Worm (Caenorhabditis elegans) whole organism, L4 larva: ENCODE results near the gene K09C4.1.

Source experiments
- D1046.2 ChIP-seq: fragments of 200-800 bp; sonication (Bioruptor generic); IDR thresholded peaks from 2 replicates; pipeline ENCODE4 v1.3.6; 2022; ENCODE audit warnings: missing genetic modification characterization, missing compliant biosample characterization
- F10B5.3 ChIP-seq: sonication (generic microtip); optimal IDR thresholded peaks from 2 replicates; lab custom pipeline; 2016; ENCODE audit warnings: mild to moderate bottlenecking, missing genetic modification characterization, missing compliant biosample characterization
- F26F4.8 ChIP-seq: fragments of 200-800 bp; sonication (Bioruptor generic); conservative IDR thresholded peaks from 2 replicates; pipeline ENCODE4 v1.3.6; 2022; ENCODE audit warnings: missing genetic modification characterization, missing compliant biosample characterization
- F49E8.2 ChIP-seq: sonication (generic microtip); optimal IDR thresholded peaks from 2 replicates; lab custom pipeline; 2016; ENCODE audit warnings: missing compliant biosample characterization, mild to moderate bottlenecking, missing genetic modification characterization, borderline replicate concordance
- R02D3.7 ChIP-seq: fragments of 150-350 bp; sonication (generic microtip); optimal IDR thresholded peaks from 3 replicates; lab custom pipeline; 2014; ENCODE audit warnings: missing biosample characterization, missing genetic modification characterization
- T20F7.1 ChIP-seq: fragments of 200-800 bp; sonication (Bioruptor generic); optimal IDR thresholded peaks from 2 replicates; lab custom pipeline; 2018; ENCODE audit warnings: mild to moderate bottlenecking, missing genetic modification characterization, missing compliant biosample characterization
- T26A8.4 ChIP-seq: fragments of 200-800 bp; sonication (Bioruptor generic); IDR thresholded peaks from 2 replicates; pipeline ENCODE4 v1.3.6; 2022; ENCODE audit warnings: missing genetic modification characterization, missing compliant biosample characterization
- Y105C5A.15 ChIP-seq: fragments of 200-800 bp; sonication (Bioruptor generic); IDR thresholded peaks from 2 replicates; pipeline ENCODE4 v1.3.6; 2022; ENCODE audit warnings: missing genetic modification characterization, missing compliant biosample characterization
- arid-1 ChIP-seq: fragments of 200-800 bp; sonication (Bioruptor generic); conservative IDR thresholded peaks from 2 replicates; pipeline ENCODE4 v1.3.6; 2022; ENCODE audit warnings: missing genetic modification reagents, missing genetic modification characterization, missing compliant biosample characterization
- ceh-28 ChIP-seq: fragments of 150-350 bp; optimal IDR thresholded peaks from 2 replicates; lab custom pipeline; 2014; ENCODE audit warnings: missing biosample characterization, missing genetic modification reagents, missing genetic modification characterization
- ceh-62 ChIP-seq: sonication (generic microtip); optimal IDR thresholded peaks from 2 replicates; lab custom pipeline; 2017; ENCODE audit warnings: missing biosample characterization, missing genetic modification characterization
- ces-1 ChIP-seq: fragments of 150-350 bp; sonication (generic microtip); optimal IDR thresholded peaks from 4 replicates; lab custom pipeline; 2014; ENCODE audit warnings: missing biosample characterization, missing genetic modification reagents, missing genetic modification characterization
- ctbp-1 ChIP-seq: fragments of 200-800 bp; sonication (Bioruptor generic); IDR thresholded peaks from 2 replicates; pipeline ENCODE4 v1.3.6; 2022; ENCODE audit warnings: missing genetic modification reagents, missing genetic modification characterization, missing compliant biosample characterization
- daf-19 ChIP-seq: fragments of 200-800 bp; sonication (Bioruptor generic); conservative IDR thresholded peaks from 2 replicates; pipeline ENCODE4 v1.3.6; 2022; ENCODE audit warnings: missing genetic modification characterization, missing compliant biosample characterization
- dmd-6 ChIP-seq: fragments of 200-800 bp; sonication (Bioruptor generic); IDR thresholded peaks from 2 replicates; pipeline ENCODE4 v1.3.6; 2022; ENCODE audit warnings: missing genetic modification reagents, missing genetic modification characterization, missing compliant biosample characterization
- duxl-1 ChIP-seq: sonication (generic microtip); optimal IDR thresholded peaks from 2 replicates; lab custom pipeline; 2016; ENCODE audit warnings: mild to moderate bottlenecking, missing genetic modification characterization, moderate library complexity, missing compliant biosample characterization; ENCODE audit not compliant: poor library complexity
- egl-43 ChIP-seq: fragments of 200-800 bp; sonication (Bioruptor generic); IDR thresholded peaks from 2 replicates; pipeline ENCODE4 v1.3.6; 2022; ENCODE audit warnings: missing genetic modification reagents, missing genetic modification characterization, missing compliant biosample characterization
- fkh-10 ChIP-seq: fragments of 150-350 bp; optimal IDR thresholded peaks from 2 replicates; lab custom pipeline; 2014; ENCODE audit warnings: missing biosample characterization, missing genetic modification reagents, missing genetic modification characterization
- fos-1 ChIP-seq: fragments of 150-350 bp; optimal IDR thresholded peaks from 2 replicates; lab custom pipeline; 2014; ENCODE audit warnings: missing biosample characterization, missing genetic modification characterization
- gei-8 ChIP-seq: fragments of 200-800 bp; sonication (Bioruptor generic); optimal IDR thresholded peaks from 2 replicates; lab custom pipeline; 2018; ENCODE audit warnings: mild to moderate bottlenecking, missing genetic modification characterization, missing compliant biosample characterization
- hif-1 ChIP-seq, 2 experiments: sonication (generic microtip); optimal IDR thresholded peaks; 2 replicates each; lab custom pipeline; 2016 to 2017; ENCODE audit warnings: missing compliant biosample characterization in 2 of 2, missing genetic modification characterization in 2 of 2, missing genetic modification reagents in 2 of 2, missing genotype in 2 of 2, mild to moderate bottlenecking in 1 of 2
- hlh-11 ChIP-seq: fragments of 200-800 bp; sonication (Bioruptor generic); optimal IDR thresholded peaks from 2 replicates; lab custom pipeline; 2018; ENCODE audit warnings: mild to moderate bottlenecking, missing genetic modification characterization, missing compliant biosample characterization
- hmg-1.1 ChIP-seq: fragments of 200-800 bp; sonication (Bioruptor generic); IDR thresholded peaks from 2 replicates; pipeline ENCODE4 v1.3.6; 2022; ENCODE audit warnings: missing genetic modification reagents, missing genetic modification characterization, missing compliant biosample characterization
- lim-7 ChIP-seq: fragments of 200-800 bp; sonication (Bioruptor generic); IDR thresholded peaks from 2 replicates; pipeline ENCODE4 v1.3.6; 2022; ENCODE audit warnings: missing genetic modification characterization, missing compliant biosample characterization
- lin-1 ChIP-seq: fragments of 200-800 bp; sonication (Bioruptor generic); IDR thresholded peaks from 2 replicates; pipeline ENCODE4 v1.3.6; 2022; ENCODE audit warnings: missing genetic modification reagents, missing genetic modification characterization, missing compliant biosample characterization
- lin-13 ChIP-seq: fragments of 150-350 bp; optimal IDR thresholded peaks from 2 replicates; lab custom pipeline; 2014; ENCODE audit warnings: missing biosample characterization, missing genetic modification reagents, missing genetic modification characterization
- lin-15B ChIP-seq: fragments of 150-350 bp; sonication (generic microtip); optimal IDR thresholded peaks from 3 replicates; lab custom pipeline; 2014; ENCODE audit warnings: missing biosample characterization, missing genetic modification characterization
- lsy-2 ChIP-seq, 2 experiments: fragments of 150-350 bp in 1 of 2; sonication (generic microtip) in 1 of 2; optimal IDR thresholded peaks; 2 replicates each; lab custom pipeline; 2014 to 2017; ENCODE audit warnings: missing biosample characterization in 2 of 2, missing genetic modification characterization in 2 of 2
- madf-5 ChIP-seq, 2 experiments: fragments of 200-800 bp; sonication (Bioruptor generic); IDR thresholded peaks; 2 replicates each; pipeline ENCODE4 v1.3.6; 2022; ENCODE audit warnings: missing compliant biosample characterization in 2 of 2, missing genetic modification characterization in 2 of 2
- mdl-1 ChIP-seq, 2 experiments: fragments of 150-350 bp in 1 of 2; sonication (generic microtip) in 1 of 2; optimal IDR thresholded peaks; 2 replicates each; lab custom pipeline; 2014 to 2017; ENCODE audit warnings: missing biosample characterization in 2 of 2, missing genetic modification characterization in 2 of 2
- mes-2 ChIP-seq: sonication (generic microtip); optimal IDR thresholded peaks from 2 replicates; lab custom pipeline; 2016; ENCODE audit warnings: missing genotype, mild to moderate bottlenecking, missing genetic modification characterization, missing compliant biosample characterization; ENCODE audit not compliant: poor library complexity, severe bottlenecking
- mxl-2 ChIP-seq: fragments of 200-800 bp; sonication (Bioruptor generic); conservative IDR thresholded peaks from 2 replicates; pipeline ENCODE4 v1.3.6; 2022; ENCODE audit warnings: missing genetic modification reagents, missing genetic modification characterization, missing compliant biosample characterization
- mxl-3 ChIP-seq: fragments of 200-800 bp; sonication (Bioruptor generic); optimal IDR thresholded peaks from 2 replicates; lab custom pipeline; 2018; ENCODE audit warnings: mild to moderate bottlenecking, missing genetic modification characterization, missing compliant biosample characterization
- nhr-102 ChIP-seq: sonication (generic microtip); optimal IDR thresholded peaks from 2 replicates; lab custom pipeline; 2016; ENCODE audit warnings: mild to moderate bottlenecking, missing genetic modification characterization, moderate library complexity, missing compliant biosample characterization
- nhr-11 ChIP-seq: fragments of 150-350 bp; optimal IDR thresholded peaks from 2 replicates; lab custom pipeline; 2014; ENCODE audit warnings: missing biosample characterization, missing genetic modification characterization
- nhr-111 ChIP-seq: fragments of 200-800 bp; sonication (Bioruptor generic); optimal IDR thresholded peaks from 2 replicates; lab custom pipeline; 2018; ENCODE audit warnings: mild to moderate bottlenecking, missing genetic modification characterization, missing compliant biosample characterization
- nhr-25 ChIP-seq: sonication (generic microtip); optimal IDR thresholded peaks from 2 replicates; lab custom pipeline; 2017; ENCODE audit warnings: missing genetic modification characterization, mild to moderate bottlenecking, missing compliant biosample characterization, antibody characterized with exemption, moderate library complexity, borderline replicate concordance; ENCODE audit not compliant: insufficient read depth
- nhr-42 ChIP-seq: fragments of 200-800 bp; sonication (Bioruptor generic); IDR thresholded peaks from 2 replicates; pipeline ENCODE4 v1.3.6; 2022; ENCODE audit warnings: missing genetic modification characterization, missing compliant biosample characterization
- nhr-48 ChIP-seq: sonication (generic microtip); optimal IDR thresholded peaks from 2 replicates; lab custom pipeline; 2016; ENCODE audit warnings: mild to moderate bottlenecking, missing genetic modification characterization, missing compliant biosample characterization
- nhr-76 ChIP-seq: fragments of 150-350 bp; optimal IDR thresholded peaks from 2 replicates; lab custom pipeline; 2014; ENCODE audit warnings: missing biosample characterization, missing genetic modification characterization
- php-3 ChIP-seq: fragments of 200-800 bp; sonication (Bioruptor generic); IDR thresholded peaks from 2 replicates; pipeline ENCODE4 v1.3.6; 2022; ENCODE audit warnings: missing genetic modification reagents, missing genetic modification characterization, missing compliant biosample characterization
- rbr-2 ChIP-seq: sonication (generic microtip); optimal IDR thresholded peaks from 2 replicates; lab custom pipeline; 2016; ENCODE audit warnings: missing genotype, missing genetic modification characterization, missing compliant biosample characterization
- sdz-12 ChIP-seq: fragments of 200-800 bp; sonication (Bioruptor generic); optimal IDR thresholded peaks from 2 replicates; lab custom pipeline; 2018; ENCODE audit warnings: mild to moderate bottlenecking, missing genetic modification characterization, missing compliant biosample characterization
- snpc-1.2 ChIP-seq: fragments of 200-800 bp; sonication (Bioruptor generic); IDR thresholded peaks from 2 replicates; pipeline ENCODE4 v1.3.6; 2022; ENCODE audit warnings: missing genetic modification reagents, missing genetic modification characterization, missing compliant biosample characterization
- spr-3 ChIP-seq: fragments of 200-800 bp; sonication (Bioruptor generic); optimal IDR thresholded peaks from 2 replicates; lab custom pipeline; 2018; ENCODE audit warnings: mild to moderate bottlenecking, missing genetic modification characterization, missing compliant biosample characterization
- tra-1 ChIP-seq: fragments of 200-800 bp; sonication (Bioruptor generic); IDR thresholded peaks from 2 replicates; pipeline ENCODE4 v1.3.6; 2022; ENCODE audit warnings: missing genetic modification reagents, missing genetic modification characterization, missing compliant biosample characterization
- unc-62 ChIP-seq, 3 experiments: fragments of 150-350 bp in 1 of 3; sonication (generic microtip); optimal IDR thresholded peaks in 2 of 3; peaks in 1 of 3; 1 replicate in 1 of 3; 2 replicates in 2 of 3; lab custom pipeline; 2014 to 2017; ENCODE audit warnings: missing biosample characterization in 3 of 3, missing genetic modification characterization in 3 of 3, missing genetic modification reagents in 3 of 3, missing genotype in 1 of 3
- ztf-11 ChIP-seq: fragments of 150-350 bp; optimal IDR thresholded peaks from 2 replicates; lab custom pipeline; 2014; ENCODE audit warnings: missing biosample characterization, missing genetic modification characterization
- ztf-7 ChIP-seq: fragments of 150-350 bp; optimal IDR thresholded peaks from 2 replicates; lab custom pipeline; 2014; ENCODE audit warnings: missing biosample characterization, missing genetic modification characterization

The K09C4.1 gene

DNA sequence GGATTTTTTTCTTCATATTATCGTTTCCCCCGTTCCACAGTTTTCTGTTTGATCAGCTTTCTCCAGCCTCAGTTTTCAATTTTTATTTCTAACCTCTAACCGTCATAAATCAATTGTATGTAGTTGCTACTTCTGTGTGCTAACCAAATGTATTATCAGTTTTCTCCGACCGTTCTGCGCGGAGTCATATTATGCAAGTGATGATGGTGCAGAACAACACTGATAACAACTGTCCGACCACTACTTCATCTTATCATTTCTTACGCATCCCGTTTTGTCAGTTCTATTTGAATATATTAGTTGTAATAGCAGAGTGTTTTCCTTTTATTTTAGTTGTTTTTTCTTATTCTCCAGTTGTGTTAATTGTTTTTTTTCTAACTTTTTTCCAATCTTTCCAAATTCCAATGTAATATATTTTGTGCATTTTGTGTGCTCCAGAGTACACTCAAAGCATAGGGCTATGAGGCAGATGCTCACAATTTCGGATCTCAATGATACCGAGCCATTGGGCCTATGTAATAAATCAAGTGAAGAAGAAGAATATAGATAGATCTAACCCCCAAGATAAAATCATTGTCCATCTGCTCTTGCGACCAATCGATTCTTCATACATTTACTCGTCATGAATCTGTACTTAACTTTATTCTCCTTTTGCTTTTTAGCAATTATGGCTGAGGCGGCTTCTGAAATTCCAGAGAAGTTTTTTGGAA lies 41.7 kb upstream of the K09C4.1 start, which contains the start of gene lbp-3:
Gene lbp-3 (plus strand): TSS at position 589 of the 710 bp plus-strand sequence.
- TF ChIP-seq nhr-48 (tag; lab: Kevin White, UChicago) (peak; percentile 32), Y105C5A.15 (no peak), ztf-7 (tag; lab: Kevin White, UChicago) (peak; percentile 98), nhr-76 (no peak), duxl-1 (tag; lab: Kevin White, UChicago) (no peak), madf-5 (GFP tag; IDR thresholded peaks at IDR 0.05; lab: Robert Waterston, UW) (no peak), mxl-2 (no peak), gei-8 (GFP tag; lab: Kevin White, UChicago) (no peak), dmd-6 (GFP tag; lab: Robert Waterston, UW) (peak; percentile 61), F26F4.8 (GFP tag; lab: Robert Waterston, UW) (no peak), nhr-11 (tag; lab: Kevin White, UChicago) (no peak), D1046.2 (no peak), nhr-25 (no peak), ztf-11 (tag; lab: Kevin White, UChicago) (no peak), lim-7 (GFP tag; lab: Robert Waterston, UW) (no peak), ceh-28 (tag; lab: Kevin White, UChicago) (no peak), arid-1 (GFP tag; lab: Robert Waterston, UW) (no peak), egl-43 (no peak), hif-1 (tag; optimal IDR thresholded peaks at IDR 0.05; lab: Kevin White, UChicago) (no peak), lin-13 (GFP tag; lab: Kevin White, UChicago) (no peak), daf-19 (GFP tag; lab: Robert Waterston, UW) (no peak), hmg-1.1 (GFP tag; lab: Robert Waterston, UW) (no peak), php-3 (GFP tag; lab: Robert Waterston, UW) (peak; percentile 52; the same call in 1 of the 2 replicates), T26A8.4 (no peak), ceh-62 (no peak), mes-2 (tag; lab: Kevin White, UChicago) (no peak), spr-3 (no peak), rbr-2 (tag; lab: Kevin White, UChicago) (no peak), fos-1 (tag; lab: Kevin White, UChicago) (no peak), ces-1 (GFP tag; lab: Kevin White, UChicago) (no peak), sdz-12 (GFP tag; lab: Kevin White, UChicago) (no peak), mdl-1 (tag; optimal IDR thresholded peaks at IDR 0.05; lab: Kevin White, UChicago) (peak in 1 of 2 experiments; percentile 2), nhr-111 (GFP tag; lab: Kevin White, UChicago) (no peak), fkh-10 (GFP tag; lab: Kevin White, UChicago) (no peak), ctbp-1 (GFP tag; lab: Robert Waterston, UW) (no peak), unc-62 (GFP tag; optimal IDR thresholded peaks at IDR 0.05 in 1 of 2; lab: Kevin White, UChicago) (peak in 1 of 2 experiments; percentile 86), unc-62 (tag; optimal IDR thresholded peaks at IDR 0.05; lab: Kevin White, UChicago) (no peak), snpc-1.2 (GFP tag; lab: Robert Waterston, UW) (no peak), tra-1 (GFP tag; lab: Robert Waterston, UW) (no peak), hlh-11 (tag; lab: Kevin White, UChicago) (peak; percentile 78), mxl-3 (GFP tag; lab: Kevin White, UChicago) (no peak), F49E8.2 (tag; lab: Kevin White, UChicago) (no peak), lsy-2 (tag; optimal IDR thresholded peaks at IDR 0.05; lab: Kevin White, UChicago) (no peak), R02D3.7 (tag; lab: Kevin White, UChicago) (no peak), lin-15B (tag; lab: Kevin White, UChicago) (no peak), nhr-42 (GFP tag; lab: Robert Waterston, UW) (no peak), nhr-102 (tag; lab: Kevin White, UChicago) (peak; percentile 90), F10B5.3 (tag; lab: Kevin White, UChicago) (no peak), lin-1 (GFP tag; lab: Robert Waterston, UW) (peak; percentile 61; the same call in 1 of the 2 replicates), T20F7.1 (GFP tag; lab: Kevin White, UChicago) (no peak)
